Worm (Caenorhabditis elegans) whole organism, early embryonic: ENCODE measurements around the gene anp-1.
A peak's percentile ranks its signal among the peaks of the same experiment; 100 is the strongest.

Experiments
- B0310.2 ChIP-seq: sonication (generic microtip); optimal IDR thresholded peaks from 2 replicates; lab custom pipeline; 2016; ENCODE audit warnings: mild to moderate bottlenecking, missing genetic modification characterization, missing compliant biosample characterization
- F13C5.2 ChIP-seq: sonication (generic microtip); optimal IDR thresholded peaks from 2 replicates; lab custom pipeline; 2017; ENCODE audit warnings: mild to moderate bottlenecking, missing genetic modification characterization, inconsistent platforms, missing compliant biosample characterization
- aly-1 ChIP-seq: sonication (generic microtip); optimal IDR thresholded peaks from 2 replicates; lab custom pipeline; 2016; ENCODE audit warnings: missing genetic modification characterization, missing compliant biosample characterization
- ama-1 ChIP-seq: fragments of 150-350 bp; optimal IDR thresholded peaks from 2 replicates; lab custom pipeline; 2014
- ceh-13 ChIP-seq: fragments of 200-800 bp; sonication (Bioruptor generic); optimal IDR thresholded peaks from 2 replicates; lab custom pipeline; 2018; ENCODE audit warnings: mild to moderate bottlenecking, missing genetic modification characterization, missing compliant biosample characterization
- ceh-36 ChIP-seq: sonication (generic microtip); optimal IDR thresholded peaks from 2 replicates; lab custom pipeline; 2016; ENCODE audit warnings: missing genetic modification characterization, inconsistent platforms, missing compliant biosample characterization
- ets-7 ChIP-seq: sonication (generic microtip); optimal IDR thresholded peaks from 2 replicates; lab custom pipeline; 2016; ENCODE audit warnings: missing genotype, missing genetic modification characterization, missing compliant biosample characterization
- flt-1 ChIP-seq: fragments of 200-800 bp; sonication (Bioruptor generic); IDR thresholded peaks from 2 replicates; pipeline ENCODE4 v1.3.6; 2022; ENCODE audit warnings: missing genetic modification characterization, missing compliant biosample characterization
- hmbx-1 ChIP-seq: sonication (generic microtip); optimal IDR thresholded peaks from 2 replicates; lab custom pipeline; 2016; ENCODE audit warnings: mild to moderate bottlenecking, missing genetic modification characterization, missing compliant biosample characterization
- hmg-4 ChIP-seq: fragments of 200-800 bp; sonication (Bioruptor generic); optimal IDR thresholded peaks from 2 replicates; lab custom pipeline; 2018; ENCODE audit warnings: mild to moderate bottlenecking, missing genetic modification characterization, missing compliant biosample characterization
- hnd-1 ChIP-seq: sonication (generic microtip); optimal IDR thresholded peaks from 2 replicates; lab custom pipeline; 2016; ENCODE audit warnings: missing genetic modification characterization, missing compliant biosample characterization
- pes-1 ChIP-seq: fragments of 200-800 bp; sonication (Bioruptor generic); IDR thresholded peaks from 2 replicates; pipeline ENCODE4 v1.3.6; 2022; ENCODE audit warnings: missing genetic modification reagents, missing genetic modification characterization, missing compliant biosample characterization
- scrt-1 ChIP-seq: fragments of 200-800 bp; sonication (Bioruptor generic); IDR thresholded peaks from 2 replicates; pipeline ENCODE4 v1.3.6; 2022; ENCODE audit warnings: missing genetic modification characterization, missing compliant biosample characterization
- sea-1 ChIP-seq: fragments of 200-800 bp; sonication (Bioruptor generic); conservative IDR thresholded peaks from 2 replicates; pipeline ENCODE4 v1.3.6; 2022; ENCODE audit warnings: missing genetic modification characterization, missing compliant biosample characterization
- tbx-11 ChIP-seq: fragments of 200-800 bp; sonication (Bioruptor generic); IDR thresholded peaks from 2 replicates; pipeline ENCODE4 v1.3.6; 2022; ENCODE audit warnings: missing genetic modification characterization, missing compliant biosample characterization
- tbx-37 ChIP-seq: fragments of 200-800 bp; sonication (Bioruptor generic); conservative IDR thresholded peaks from 2 replicates; pipeline ENCODE4 v1.3.6; 2022; ENCODE audit warnings: missing genetic modification reagents, missing genetic modification characterization, missing compliant biosample characterization
- tra-4 ChIP-seq: sonication (generic microtip); optimal IDR thresholded peaks from 2 replicates; lab custom pipeline; 2017; ENCODE audit warnings: missing genetic modification characterization, missing compliant biosample characterization

Gene anp-1

DNA sequence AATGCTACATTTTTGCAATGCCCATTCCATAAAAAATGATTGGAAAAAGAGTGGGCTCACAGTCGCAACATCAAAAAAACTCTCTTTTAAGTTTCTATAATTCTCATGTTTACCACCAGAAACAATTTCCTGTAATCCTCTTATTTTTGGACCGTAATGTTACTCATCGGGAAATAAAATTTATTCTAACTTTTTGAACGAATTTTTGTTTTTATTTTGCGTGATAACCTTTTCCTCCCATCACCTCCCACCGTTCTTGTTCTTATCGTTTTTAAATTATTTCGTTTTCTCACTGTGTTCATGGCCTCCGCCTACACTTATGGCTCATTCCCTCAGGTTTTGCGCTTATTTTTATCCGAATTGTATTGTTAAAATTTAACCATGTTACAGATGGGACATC, at the start of gene anp-1:
TSS of gene anp-1 (plus strand) at position 301 of the 400 bp plus-strand sequence.
- no peak for TF ChIP-seq sea-1
- TF ChIP-seq scrt-1, result no peak
- no peak for TF ChIP-seq tbx-11 (GFP tag; lab: Robert Waterston, UW)
- TF ChIP-seq hmbx-1 (tag; lab: Kevin White, UChicago), result no peak
- no peak for TF ChIP-seq hnd-1 (tag; lab: Kevin White, UChicago)
- TF ChIP-seq tbx-37 (GFP tag; lab: Robert Waterston, UW), result no peak
- no peak for TF ChIP-seq flt-1 (GFP tag; lab: Robert Waterston, UW)
- no peak for TF ChIP-seq ets-7 (tag; lab: Kevin White, UChicago)
- no peak for TF ChIP-seq tra-4 (tag; lab: Kevin White, UChicago)

DNA sequence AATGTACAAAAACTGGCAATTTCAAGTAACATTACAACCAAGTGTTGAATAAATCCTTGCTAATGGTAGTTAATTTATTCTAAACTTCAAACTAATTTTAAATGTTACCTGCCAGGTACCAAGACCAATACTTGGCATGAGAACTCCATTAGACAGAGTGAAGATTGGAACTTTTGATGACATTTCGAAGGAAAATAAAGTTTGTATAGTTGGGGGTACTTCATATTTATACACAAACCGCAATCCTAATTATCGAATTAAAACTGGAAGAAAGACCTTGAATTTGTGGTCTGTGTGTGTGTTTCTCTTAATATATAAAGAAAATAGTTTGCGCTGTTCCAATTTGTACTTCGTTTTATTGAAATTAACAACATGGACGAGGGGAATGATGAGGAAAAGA, 49.4 kb upstream of the anp-1 start, which contains the start of gene ZC443.1:
TSS of gene ZC443.1 (minus strand) at position 205 of the 400 bp plus-strand sequence.
- TF ChIP-seq scrt-1 (no peak), F13C5.2 (no peak), ama-1 (lab: Kevin White, UChicago) (no peak), aly-1 (tag; lab: Kevin White, UChicago) (no peak), tra-4 (tag; lab: Kevin White, UChicago) (no peak), ceh-36 (tag; lab: Kevin White, UChicago) (no peak), pes-1 (GFP tag; lab: Robert Waterston, UW) (no peak), hmg-4 (GFP tag; lab: Kevin White, UChicago) (no peak), ceh-13 (GFP tag; lab: Kevin White, UChicago) (no peak), hmbx-1 (tag; lab: Kevin White, UChicago) (no peak), tbx-11 (GFP tag; lab: Robert Waterston, UW) (no peak), flt-1 (GFP tag; lab: Robert Waterston, UW) (no peak), sea-1 (no peak), B0310.2 (tag; lab: Kevin White, UChicago) (no peak), hnd-1 (tag; lab: Kevin White, UChicago) (no peak), tbx-37 (GFP tag; lab: Robert Waterston, UW) (no peak), ets-7 (tag; lab: Kevin White, UChicago) (no peak)

- no peak for TF ChIP-seq B0310.2 (tag; lab: Kevin White, UChicago)
- TF ChIP-seq tbx-37 (GFP tag; lab: Robert Waterston, UW), result no peak
- TF ChIP-seq tra-4 (tag; lab: Kevin White, UChicago), result no peak
- TF ChIP-seq hmg-4 (GFP tag; lab: Kevin White, UChicago), result no peak
- TF ChIP-seq scrt-1, result no peak
- no peak for TF ChIP-seq tbx-11 (GFP tag; lab: Robert Waterston, UW)
- TF ChIP-seq ceh-36 (tag; lab: Kevin White, UChicago), result no peak
- TF ChIP-seq hmbx-1 (tag; lab: Kevin White, UChicago), result no peak
- TF ChIP-seq sea-1, result no peak
- no peak for TF ChIP-seq hnd-1 (tag; lab: Kevin White, UChicago)
- TF ChIP-seq flt-1 (GFP tag; lab: Robert Waterston, UW), result no peak
- no peak for TF ChIP-seq aly-1 (tag; lab: Kevin White, UChicago)
- TF ChIP-seq ceh-13 (GFP tag; lab: Kevin White, UChicago), result no peak
- TF ChIP-seq pes-1 (GFP tag; lab: Robert Waterston, UW), result no peak
- TF ChIP-seq ama-1 (lab: Kevin White, UChicago), result no peak
- TF ChIP-seq ets-7 (tag; lab: Kevin White, UChicago), result no peak
- no peak for TF ChIP-seq F13C5.2
Observed at ce11 chrV:12811126-12811525, 48.1 kb upstream of the anp-1 start, which contains the start of gene ZC443.2. TSS of gene ZC443.2 (minus strand) at chrV:12811192.

DNA sequence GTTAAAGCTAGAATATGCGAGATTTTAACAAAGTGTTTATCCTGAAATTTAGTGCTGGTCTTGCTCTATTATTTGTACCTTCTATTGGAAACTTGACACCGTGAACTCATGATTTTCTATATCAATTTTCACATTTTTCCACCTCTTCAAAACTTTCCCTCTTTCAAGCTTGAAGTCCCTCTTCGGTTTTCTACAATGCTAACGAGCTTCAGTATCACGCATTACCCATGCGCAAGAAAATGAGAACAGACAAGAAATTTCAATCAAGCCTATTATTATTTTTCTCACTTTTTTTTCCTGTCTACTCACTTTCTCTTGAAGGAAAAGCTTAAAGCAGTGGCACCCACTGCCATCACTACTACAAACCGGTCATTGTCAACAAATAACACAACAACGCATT, 47.4 kb upstream of the anp-1 start:
- TF ChIP-seq sea-1, result no peak
- TF ChIP-seq tbx-37 (GFP tag; lab: Robert Waterston, UW), result no peak
- TF ChIP-seq F13C5.2, result no peak
- TF ChIP-seq pes-1 (GFP tag; lab: Robert Waterston, UW), result no peak
- no peak for TF ChIP-seq scrt-1
- no peak for TF ChIP-seq ets-7 (tag; lab: Kevin White, UChicago)
- TF ChIP-seq ceh-36 (tag; lab: Kevin White, UChicago), result no peak
- TF ChIP-seq B0310.2 (tag; lab: Kevin White, UChicago), result no peak
- TF ChIP-seq ceh-13 (GFP tag; lab: Kevin White, UChicago), result no peak
- TF ChIP-seq flt-1 (GFP tag; lab: Robert Waterston, UW), result no peak
- TF ChIP-seq hnd-1 (tag; lab: Kevin White, UChicago), result no peak
- TF ChIP-seq hmbx-1 (tag; lab: Kevin White, UChicago), result no peak
- TF ChIP-seq tbx-11 (GFP tag; lab: Robert Waterston, UW), result no peak
- TF ChIP-seq hmg-4 (GFP tag; lab: Kevin White, UChicago), result no peak
- TF ChIP-seq aly-1 (tag; lab: Kevin White, UChicago), result no peak
- TF ChIP-seq ama-1 (lab: Kevin White, UChicago), result no peak
- TF ChIP-seq tra-4 (tag; lab: Kevin White, UChicago), result no peak

ce11 chrV:12814022-12814421, 45.2 kb upstream of the anp-1 start, which contains the start of gene ZC443.3:
TSS of gene ZC443.3 (minus strand) at chrV:12814122.
- TF ChIP-seq hnd-1 (tag; lab: Kevin White, UChicago) (no peak), scrt-1 (no peak), tbx-11 (GFP tag; lab: Robert Waterston, UW) (no peak)

DNA sequence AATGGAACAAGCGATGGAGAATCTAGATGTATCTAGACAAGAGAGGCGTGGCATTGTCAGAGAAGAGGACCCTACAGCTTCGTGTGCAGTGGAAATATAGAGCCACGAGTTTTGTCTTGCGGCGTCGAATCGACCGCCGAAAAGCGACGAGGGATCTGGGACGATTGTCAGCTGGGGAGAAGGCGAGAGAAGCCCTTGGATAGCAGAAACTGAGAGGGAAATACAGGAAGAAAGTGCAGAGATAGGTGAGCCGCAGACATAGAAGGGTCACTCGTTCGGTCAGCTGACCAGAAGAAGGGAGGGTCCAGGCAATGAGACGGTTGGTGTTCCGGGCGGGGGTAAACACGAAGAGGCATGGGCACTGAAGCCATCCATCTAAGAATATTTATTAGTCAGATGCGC, 44.8 kb upstream of the anp-1 start:
- no peak for TF ChIP-seq ceh-13 (GFP tag; lab: Kevin White, UChicago)
- TF ChIP-seq hmg-4 (GFP tag; lab: Kevin White, UChicago), result peak; percentile 52
- no peak for TF ChIP-seq B0310.2 (tag; lab: Kevin White, UChicago)
- TF ChIP-seq F13C5.2, result peak; percentile 2
- no peak for TF ChIP-seq tbx-37 (GFP tag; lab: Robert Waterston, UW)
- peak; percentile 10 for TF ChIP-seq aly-1 (tag; lab: Kevin White, UChicago)

- TF ChIP-seq hmbx-1 (tag; lab: Kevin White, UChicago), result no peak
- TF ChIP-seq scrt-1, result no peak
- TF ChIP-seq ets-7 (tag; lab: Kevin White, UChicago), result no peak
- no peak for TF ChIP-seq hmg-4 (GFP tag; lab: Kevin White, UChicago)
- TF ChIP-seq hnd-1 (tag; lab: Kevin White, UChicago), result no peak
- TF ChIP-seq aly-1 (tag; lab: Kevin White, UChicago), result no peak
- TF ChIP-seq tra-4 (tag; lab: Kevin White, UChicago), result no peak
Observed at ce11 chrV:12815386-12815785, 43.9 kb upstream of the anp-1 start.
